Fruit fly (Drosophila melanogaster) whole organism, embryonic: ENCODE measurements around the gene aux.

ENCODE experiments used
- Adf1 ChIP-seq: fragments of 200-800 bp; sonication (Bioruptor generic); IDR thresholded peaks from 2 replicates; pipeline ENCODE4 v1.3.6; 2022; ENCODE audit warnings: missing biosample characterization, missing genetic modification characterization
- Aef1 ChIP-seq: fragments of 200-800 bp; sonication (Bioruptor generic); IDR thresholded peaks from 3 replicates; pipeline ENCODE4 v1.3.6; 2022; ENCODE audit warnings: missing biosample characterization, missing genetic modification characterization
- CG10209 ChIP-seq: fragments of 200-800 bp; sonication (Bioruptor generic); optimal IDR thresholded peaks from 3 replicates; lab custom pipeline; 2017; ENCODE audit warnings: missing biosample characterization, mild to moderate bottlenecking, missing genetic modification characterization, missing genetic modification reagents
- CG10267 ChIP-seq: fragments of 200-800 bp; sonication (Bioruptor generic); optimal IDR thresholded peaks from 2 replicates; lab custom pipeline; 2018; ENCODE audit warnings: missing biosample characterization, mild to moderate bottlenecking, missing genetic modification characterization, moderate library complexity
- CG10462 ChIP-seq: fragments of 200-800 bp; sonication (Bioruptor generic); optimal IDR thresholded peaks from 2 replicates; lab custom pipeline; 2016; ENCODE audit warnings: missing biosample characterization, missing genetic modification characterization
- CG10959 ChIP-seq: fragments of 200-800 bp; sonication (Bioruptor generic); IDR thresholded peaks from 2 replicates; pipeline ENCODE4 v1.3.6; 2022; ENCODE audit warnings: missing biosample characterization, missing genetic modification characterization
- CG11723 ChIP-seq: fragments of 200-800 bp; sonication (Bioruptor generic); optimal IDR thresholded peaks from 2 replicates; lab custom pipeline; 2017; ENCODE audit warnings: missing biosample characterization, mild to moderate bottlenecking, missing genetic modification characterization
- CG12071 ChIP-seq: fragments of 200-800 bp; sonication (Bioruptor generic); optimal IDR thresholded peaks from 3 replicates; lab custom pipeline; 2018; ENCODE audit warnings: missing biosample characterization, mild to moderate bottlenecking, missing genetic modification characterization
- CG13296 ChIP-seq: fragments of 200-800 bp; sonication (Bioruptor generic); optimal IDR thresholded peaks from 3 replicates; lab custom pipeline; 2018; ENCODE audit warnings: missing biosample characterization, mild to moderate bottlenecking, missing genetic modification characterization
- CG13775 ChIP-seq: fragments of 200-800 bp; sonication (Bioruptor generic); optimal IDR thresholded peaks from 3 replicates; lab custom pipeline; 2017; ENCODE audit warnings: missing biosample characterization, mild to moderate bottlenecking, missing genetic modification characterization
- CG14710 ChIP-seq: fragments of 200-800 bp; sonication (Bioruptor generic); optimal IDR thresholded peaks from 3 replicates; lab custom pipeline; 2019; ENCODE audit warnings: missing biosample characterization, mild to moderate bottlenecking, missing genetic modification characterization, moderate library complexity
- CG14965 ChIP-seq: fragments of 200-800 bp; sonication (Bioruptor generic); optimal IDR thresholded peaks from 2 replicates; lab custom pipeline; 2016; ENCODE audit warnings: missing biosample characterization, missing genetic modification characterization, borderline replicate concordance
- CG1647 ChIP-seq: fragments of 200-800 bp; sonication (Bioruptor generic); optimal IDR thresholded peaks from 3 replicates; lab custom pipeline; 2016; ENCODE audit warnings: missing biosample characterization, missing genetic modification characterization
- CG17359 ChIP-seq: fragments of 200-800 bp; sonication (Bioruptor generic); optimal IDR thresholded peaks from 3 replicates; lab custom pipeline; 2018; ENCODE audit warnings: missing biosample characterization, mild to moderate bottlenecking, missing genetic modification characterization, moderate library complexity
- CG2116 ChIP-seq: fragments of 200-800 bp; sonication (Bioruptor generic); optimal IDR thresholded peaks from 3 replicates; lab custom pipeline; 2018; ENCODE audit warnings: missing biosample characterization, mild to moderate bottlenecking, missing genetic modification characterization
- CG31441 ChIP-seq: fragments of 200-800 bp; sonication (Bioruptor generic); IDR thresholded peaks from 2 replicates; pipeline ENCODE4 v1.3.6; 2022; ENCODE audit warnings: missing biosample characterization, missing genetic modification characterization
- CG3995 ChIP-seq: fragments of 200-800 bp; sonication (Bioruptor generic); optimal IDR thresholded peaks from 3 replicates; lab custom pipeline; 2016; ENCODE audit warnings: missing biosample characterization, missing genetic modification characterization
- CG43689 ChIP-seq: fragments of 200-800 bp; sonication (Bioruptor generic); IDR thresholded peaks from 2 replicates; pipeline ENCODE4 v1.3.6; 2022; ENCODE audit warnings: missing biosample characterization, missing genetic modification characterization
- CG5245 ChIP-seq: fragments of 200-800 bp; sonication (Bioruptor generic); optimal IDR thresholded peaks from 3 replicates; lab custom pipeline; 2016; ENCODE audit warnings: missing biosample characterization, missing genetic modification characterization
- CG6813 ChIP-seq: fragments of 200-800 bp; sonication (Bioruptor generic); optimal IDR thresholded peaks from 2 replicates; lab custom pipeline; 2017; ENCODE audit warnings: missing biosample characterization, missing genetic modification characterization, mild to moderate bottlenecking, moderate library complexity, missing genetic modification reagents
- CG8281 ChIP-seq: fragments of 200-800 bp; sonication (Bioruptor generic); optimal IDR thresholded peaks from 2 replicates; lab custom pipeline; 2018; ENCODE audit warnings: missing biosample characterization, mild to moderate bottlenecking, missing genetic modification characterization, moderate library complexity
- CoRest ChIP-seq: fragments of 200-800 bp; sonication (Bioruptor generic); optimal IDR thresholded peaks from 3 replicates; lab custom pipeline; 2018; ENCODE audit warnings: missing biosample characterization, mild to moderate bottlenecking, missing genetic modification characterization, moderate library complexity
- Dek ChIP-seq: fragments of 200-800 bp; sonication (Bioruptor generic); optimal IDR thresholded peaks from 3 replicates; lab custom pipeline; 2019; ENCODE audit warnings: missing biosample characterization, mild to moderate bottlenecking, missing genetic modification characterization, moderate library complexity
- ERR ChIP-seq: fragments of 200-800 bp; sonication (Bioruptor generic); optimal IDR thresholded peaks from 2 replicates; lab custom pipeline; 2016; ENCODE audit warnings: missing biosample characterization, missing genetic modification characterization
- Jarid2 ChIP-seq: fragments of 200-800 bp; sonication (Bioruptor generic); optimal IDR thresholded peaks from 3 replicates; lab custom pipeline; 2017; ENCODE audit warnings: mild to moderate bottlenecking, missing biosample characterization, missing genetic modification reagents, missing genetic modification characterization
- MBD-R2 ChIP-seq: fragments of 200-800 bp; sonication (Bioruptor generic); IDR thresholded peaks from 2 replicates; pipeline ENCODE4 v1.3.6; 2022; ENCODE audit warnings: missing biosample characterization, missing genetic modification characterization
- NC2α ChIP-seq: fragments of 200-800 bp; sonication (Bioruptor generic); optimal IDR thresholded peaks from 2 replicates; lab custom pipeline; 2016; ENCODE audit warnings: missing biosample characterization, missing genetic modification characterization
- Side ChIP-seq: fragments of 200-800 bp; sonication (Bioruptor generic); optimal IDR thresholded peaks from 2 replicates; lab custom pipeline; 2016; ENCODE audit warnings: missing biosample characterization, missing genetic modification characterization
- Stat92E ChIP-seq, 3 experiments: fragments of >200 bp in 2 of 3; fragments of 200-800 bp in 1 of 3; sonication (Bioruptor generic) in 1 of 3; optimal IDR thresholded peaks; 2 replicates each; lab custom pipeline; 2017 to 2019; ENCODE audit warnings: missing biosample characterization in 3 of 3, missing genetic modification characterization in 3 of 3, mild to moderate bottlenecking in 1 of 3, moderate library complexity in 1 of 3
- ac ChIP-seq: fragments of 200-800 bp; sonication (Bioruptor generic); optimal IDR thresholded peaks from 3 replicates; lab custom pipeline; 2017; ENCODE audit warnings: missing biosample characterization, mild to moderate bottlenecking, missing genetic modification characterization
- amos ChIP-seq: fragments of 200-800 bp; sonication (Bioruptor generic); IDR thresholded peaks from 2 replicates; pipeline ENCODE4 v1.3.6; 2022; ENCODE audit warnings: missing biosample characterization, missing genetic modification characterization; ENCODE audit not compliant: partially characterized antibody
- ap ChIP-seq: fragments of 200-800 bp; sonication (Bioruptor generic); IDR thresholded peaks from 2 replicates; pipeline ENCODE4 v1.3.6; 2022; ENCODE audit warnings: missing biosample characterization, missing genetic modification characterization
- ato ChIP-seq: fragments of 200-800 bp; sonication (Bioruptor generic); IDR thresholded peaks from 2 replicates; pipeline ENCODE4 v1.3.6; 2022; ENCODE audit warnings: missing biosample characterization, missing genetic modification characterization; ENCODE audit not compliant: partially characterized antibody
- dati ChIP-seq: fragments of 200-800 bp; sonication (Bioruptor generic); IDR thresholded peaks from 2 replicates; pipeline ENCODE4 v1.3.6; 2022; ENCODE audit warnings: missing biosample characterization, missing genetic modification characterization
- ems ChIP-seq: fragments of 200-800 bp; sonication (Bioruptor generic); optimal IDR thresholded peaks from 3 replicates; lab custom pipeline; 2016; ENCODE audit warnings: missing biosample characterization, missing genetic modification characterization
- esg ChIP-seq: fragments of 200-800 bp; sonication (Bioruptor generic); conservative IDR thresholded peaks from 2 replicates; pipeline ENCODE4 v1.3.6; 2022; ENCODE audit warnings: missing biosample characterization, missing genetic modification characterization
- exex ChIP-seq: fragments of 200-800 bp; sonication (Bioruptor generic); optimal IDR thresholded peaks from 4 replicates; lab custom pipeline; 2018; ENCODE audit warnings: missing biosample characterization, mild to moderate bottlenecking, missing genetic modification characterization, moderate library complexity
- lmd ChIP-seq: fragments of 200-800 bp; sonication (Bioruptor generic); IDR thresholded peaks from 2 replicates; pipeline ENCODE4 v1.3.6; 2022; ENCODE audit warnings: missing biosample characterization, missing genetic modification characterization
- mld ChIP-seq: fragments of 200-800 bp; sonication (Bioruptor generic); IDR thresholded peaks from 3 replicates; pipeline ENCODE4 v1.3.6; 2022; ENCODE audit warnings: missing biosample characterization, missing genetic modification characterization; ENCODE audit not compliant: partially characterized antibody
- nerfin-2 ChIP-seq: fragments of 200-800 bp; sonication (Bioruptor generic); IDR thresholded peaks from 2 replicates; pipeline ENCODE4 v1.3.6; 2022; ENCODE audit warnings: missing biosample characterization, missing genetic modification characterization; ENCODE audit not compliant: partially characterized antibody
- phol ChIP-seq: fragments of 200-800 bp; sonication (Bioruptor generic); optimal IDR thresholded peaks from 3 replicates; lab custom pipeline; 2018; ENCODE audit warnings: missing biosample characterization, mild to moderate bottlenecking, missing genetic modification characterization, moderate library complexity
- ro ChIP-seq: fragments of 200-800 bp; sonication (Bioruptor generic); IDR thresholded peaks from 2 replicates; pipeline ENCODE4 v1.3.6; 2022; ENCODE audit warnings: missing biosample characterization, missing genetic modification characterization
- shn ChIP-seq: fragments of 200-800 bp; sonication (Bioruptor generic); optimal IDR thresholded peaks from 3 replicates; lab custom pipeline; 2016; ENCODE audit warnings: missing biosample characterization, missing genetic modification characterization
- sna ChIP-seq: fragments of 200-800 bp; sonication (Bioruptor generic); IDR thresholded peaks from 2 replicates; pipeline ENCODE4 v1.3.6; 2022; ENCODE audit warnings: missing biosample characterization, missing genetic modification characterization; ENCODE audit not compliant: partially characterized antibody
- toy ChIP-seq: fragments of 200-800 bp; sonication (Bioruptor generic); IDR thresholded peaks from 2 replicates; pipeline ENCODE4 v1.3.6; 2022; ENCODE audit warnings: missing biosample characterization, missing genetic modification characterization
- trem ChIP-seq: fragments of 200-800 bp; optimal IDR thresholded peaks from 3 replicates; lab custom pipeline; 2019; ENCODE audit warnings: missing biosample characterization, mild to moderate bottlenecking, missing genetic modification characterization, moderate library complexity
- unpg ChIP-seq: fragments of 200-800 bp; sonication (Bioruptor generic); optimal IDR thresholded peaks from 3 replicates; lab custom pipeline; 2018; ENCODE audit warnings: missing biosample characterization, mild to moderate bottlenecking, missing genetic modification characterization, moderate library complexity
- wdn ChIP-seq: fragments of 200-800 bp; sonication (Bioruptor generic); IDR thresholded peaks from 2 replicates; pipeline ENCODE4 v1.3.6; 2022; ENCODE audit warnings: missing biosample characterization, missing genetic modification characterization
- zen ChIP-seq: fragments of 200-800 bp; sonication (Bioruptor generic); optimal IDR thresholded peaks from 3 replicates; lab custom pipeline; 2018; ENCODE audit warnings: missing biosample characterization, mild to moderate bottlenecking, missing genetic modification characterization, moderate library complexity
- zf30C ChIP-seq: fragments of 200-800 bp; sonication (Bioruptor generic); optimal IDR thresholded peaks from 3 replicates; lab custom pipeline; 2018; ENCODE audit warnings: missing biosample characterization, mild to moderate bottlenecking, missing genetic modification characterization

Gene aux

DNA sequence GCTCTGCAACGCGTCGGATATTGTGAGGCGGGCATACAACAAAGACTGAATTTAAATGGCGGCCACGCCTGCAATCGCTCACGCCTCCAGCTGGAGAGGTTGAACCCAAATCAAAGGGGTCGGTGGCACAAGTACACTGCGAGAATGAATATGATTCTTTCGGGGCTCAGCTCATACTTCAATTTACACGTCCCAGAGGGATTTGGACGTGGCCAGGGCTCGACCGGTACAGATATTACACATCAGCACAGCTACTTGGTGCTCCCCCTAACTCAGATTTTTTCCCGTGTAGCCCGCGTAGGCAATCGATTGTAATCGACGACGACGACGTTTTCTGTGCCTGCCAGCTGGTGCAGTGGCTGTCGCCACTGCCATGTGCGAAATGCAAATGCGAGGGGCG is 2.5 kb downstream of the aux start (continued):
- TF ChIP-seq CG14965 (GFP tag; lab: Kevin White, UChicago) (no peak), ro (GFP tag; lab: Robert Waterston, UW) (peak; percentile 79), toy (peak; percentile 61; the same call in 1 of the 2 replicates), CG13775 (GFP tag; lab: Kevin White, UChicago) (peak; percentile 12), CG10209 (peak; percentile 72), ERR (GFP tag; lab: Kevin White, UChicago) (peak; percentile 13), ap (peak; percentile 83), CG3995 (GFP tag; lab: Kevin White, UChicago) (no peak), mld (GFP tag; lab: Robert Waterston, UW) (no peak), zf30C (GFP tag; lab: Kevin White, UChicago) (no peak), NC2α (GFP tag; lab: Kevin White, UChicago) (peak; percentile 34), ems (GFP tag; lab: Kevin White, UChicago) (peak; percentile 73), shn (peak; percentile 66), CG1647 (GFP tag; lab: Kevin White, UChicago) (peak; percentile 71), CG6813 (GFP tag; lab: Kevin White, UChicago) (peak; percentile 63), Stat92E (GFP tag; optimal IDR thresholded peaks at IDR 0.05; lab: Kevin White, UChicago) (no peak), exex (no peak), ato (GFP tag; lab: Robert Waterston, UW) (no peak), ac (GFP tag; lab: Kevin White, UChicago) (no peak), Side (peak; percentile 69), CG10959 (GFP tag; lab: Robert Waterston, UW) (peak; percentile 74), CoRest (tag; lab: Kevin White, UChicago) (peak; percentile 68), CG43689 (GFP tag; lab: Robert Waterston, UW) (peak; percentile 70), phol (tag; lab: Kevin White, UChicago) (peak; percentile 77), lmd (GFP tag; lab: Robert Waterston, UW) (peak; percentile 90), nerfin-2 (GFP tag; lab: Robert Waterston, UW) (no peak), unpg (GFP tag; lab: Kevin White, UChicago) (peak; percentile 75), Jarid2 (GFP tag; lab: Kevin White, UChicago) (no peak), MBD-R2 (GFP tag; lab: Robert Waterston, UW) (peak; percentile 31), Aef1 (GFP tag; lab: Robert Waterston, UW) (peak; percentile 90), CG17359 (tag; lab: Kevin White, UChicago) (peak; percentile 87), wdn (peak; percentile 69), CG12071 (GFP tag; lab: Kevin White, UChicago) (peak; percentile 76), CG13296 (GFP tag; lab: Kevin White, UChicago) (peak; percentile 52), CG10267 (tag; lab: Kevin White, UChicago) (peak; percentile 26), CG5245 (GFP tag; lab: Kevin White, UChicago) (peak; percentile 82), CG14710 (tag; lab: Kevin White, UChicago) (peak; percentile 23), sna (GFP tag; lab: Robert Waterston, UW) (no peak), CG8281 (tag; lab: Kevin White, UChicago) (peak; percentile 36), CG2116 (GFP tag; lab: Kevin White, UChicago) (no peak), CG31441 (GFP tag; lab: Robert Waterston, UW) (peak; percentile 75), dati (GFP tag; lab: Robert Waterston, UW) (peak; percentile 77), CG11723 (peak; percentile 69), zen (tag; lab: Kevin White, UChicago) (peak; percentile 35), esg (peak; percentile 88), Dek (tag; lab: Kevin White, UChicago) (peak; percentile 44), Adf1 (GFP tag; lab: Robert Waterston, UW) (peak; percentile 36; the same call in 1 of the 2 replicates), trem (tag; lab: Kevin White, UChicago) (peak; percentile 31), CG10462 (GFP tag; lab: Kevin White, UChicago) (peak; percentile 8), amos (GFP tag; lab: Robert Waterston, UW) (no peak)
